Worm (Caenorhabditis elegans) whole organism, L2 larva: ENCODE data around the gene F49F1.5.

Source experiments
- aly-2 ChIP-seq: fragments of 150-350 bp; optimal IDR thresholded peaks from 2 replicates; lab custom pipeline; 2014; ENCODE audit warnings: missing biosample characterization, missing genetic modification characterization
- ama-1 ChIP-seq: fragments of 150-350 bp; optimal IDR thresholded peaks from 2 replicates; lab custom pipeline; 2018; ENCODE audit warnings: inconsistent platforms
- elt-3 ChIP-seq: sonication (generic microtip); optimal IDR thresholded peaks from 2 replicates; lab custom pipeline; 2017; ENCODE audit warnings: missing biosample characterization, missing genetic modification characterization
- lsy-2 ChIP-seq, 2 experiments: fragments of 150-350 bp in 1 of 2; sonication (generic microtip) in 1 of 2; optimal IDR thresholded peaks; 2 replicates each; lab custom pipeline; 2014 to 2017; ENCODE audit warnings: missing biosample characterization in 2 of 2, missing genetic modification characterization in 2 of 2
- nhr-11 ChIP-seq: fragments of 150-350 bp; optimal IDR thresholded peaks from 2 replicates; lab custom pipeline; 2014; ENCODE audit warnings: missing biosample characterization, missing genetic modification characterization
- nhr-12 ChIP-seq: fragments of 150-350 bp; optimal IDR thresholded peaks from 2 replicates; lab custom pipeline; 2014; ENCODE audit warnings: missing biosample characterization, missing genetic modification characterization
- nhr-129 ChIP-seq: fragments of 150-350 bp; optimal IDR thresholded peaks from 2 replicates; lab custom pipeline; 2014; ENCODE audit warnings: missing biosample characterization, missing genetic modification characterization
- nhr-77 ChIP-seq: fragments of 150-350 bp; optimal IDR thresholded peaks from 2 replicates; lab custom pipeline; 2014; ENCODE audit warnings: missing biosample characterization, missing genetic modification characterization
- skn-1 ChIP-seq: sonication (generic microtip); optimal IDR thresholded peaks from 2 replicates; lab custom pipeline; 2017; ENCODE audit warnings: missing biosample characterization, missing genetic modification characterization
- sma-3 ChIP-seq: sonication (generic microtip); optimal IDR thresholded peaks from 2 replicates; lab custom pipeline; 2016; ENCODE audit warnings: missing genetic modification reagents, missing genetic modification characterization, missing compliant biosample characterization
- unc-55 ChIP-seq: fragments of 150-350 bp; sonication (generic microtip); optimal IDR thresholded peaks from 3 replicates; lab custom pipeline; 2014; ENCODE audit warnings: missing biosample characterization, missing genetic modification reagents, missing genetic modification characterization
- unc-62 ChIP-seq: fragments of 150-350 bp; optimal IDR thresholded peaks from 2 replicates; lab custom pipeline; 2014; ENCODE audit warnings: missing biosample characterization, missing genetic modification reagents, missing genetic modification characterization

DNA sequence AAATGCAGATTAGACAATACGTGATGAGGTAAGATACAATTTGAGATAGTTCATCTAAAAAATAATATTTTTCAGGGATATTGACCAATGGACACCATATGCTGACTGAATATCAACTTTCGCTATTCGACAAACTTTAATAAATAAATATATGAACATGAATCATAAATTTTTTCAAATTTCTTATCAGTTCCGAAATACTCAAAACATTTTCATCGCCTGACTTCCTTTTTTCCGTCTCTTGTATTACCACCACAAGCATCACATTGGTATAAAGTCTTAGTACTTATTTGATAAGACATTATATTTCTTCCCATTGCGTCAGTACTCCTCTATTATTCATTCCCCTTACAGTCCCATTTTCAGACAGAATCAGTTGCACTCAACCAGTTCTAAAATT is 31.9 kb upstream of the F49F1.5 start, which contains the start of the genes K08D10.10 and R07C12.1:
- TF ChIP-seq skn-1 (tag; lab: Kevin White, UChicago) (no peak), sma-3 (GFP tag; lab: Kevin White, UChicago) (no peak), elt-3 (no peak), lsy-2 (tag; optimal IDR thresholded peaks at IDR 0.05; lab: Kevin White, UChicago) (no peak), aly-2 (no peak), nhr-129 (tag; lab: Kevin White, UChicago) (no peak), unc-55 (no peak), nhr-11 (tag; lab: Kevin White, UChicago) (no peak), unc-62 (GFP tag; lab: Kevin White, UChicago) (no peak), nhr-77 (tag; lab: Kevin White, UChicago) (no peak), ama-1 (lab: Kevin White, UChicago) (no peak), nhr-12 (no peak)
